Fruit fly (Drosophila melanogaster) whole organism, embryonic: ENCODE data around the gene Trxr1.

Experiments
- Atf-2 ChIP-seq: fragments of 200-800 bp; sonication (Bioruptor generic); optimal IDR thresholded peaks from 2 replicates; lab custom pipeline; 2016; ENCODE audit warnings: missing biosample characterization, missing genetic modification characterization
- CG10147 ChIP-seq: fragments of 200-800 bp; sonication (Bioruptor generic); optimal IDR thresholded peaks from 2 replicates; lab custom pipeline; 2019; ENCODE audit warnings: missing biosample characterization, mild to moderate bottlenecking, missing genetic modification characterization, moderate library complexity
- CG11085 ChIP-seq: fragments of 200-800 bp; sonication (Bioruptor generic); IDR thresholded peaks from 2 replicates; pipeline ENCODE4 v1.3.6; 2022; ENCODE audit warnings: missing biosample characterization, missing genetic modification characterization
- CG11504 ChIP-seq: fragments of 200-800 bp; sonication (Bioruptor generic); optimal IDR thresholded peaks from 3 replicates; lab custom pipeline; 2019; ENCODE audit warnings: missing biosample characterization, mild to moderate bottlenecking, missing genetic modification characterization, moderate library complexity
- CG12659 ChIP-seq: fragments of 200-800 bp; sonication (Bioruptor generic); optimal IDR thresholded peaks from 3 replicates; lab custom pipeline; 2017; ENCODE audit warnings: mild to moderate bottlenecking, missing biosample characterization, missing genetic modification reagents, missing genetic modification characterization
- CG13296 ChIP-seq: fragments of 200-800 bp; sonication (Bioruptor generic); optimal IDR thresholded peaks from 3 replicates; lab custom pipeline; 2018; ENCODE audit warnings: missing biosample characterization, mild to moderate bottlenecking, missing genetic modification characterization
- CG14441 ChIP-seq: fragments of 200-800 bp; sonication (Bioruptor generic); IDR thresholded peaks from 2 replicates; pipeline ENCODE4 v1.3.6; 2022; ENCODE audit warnings: missing biosample characterization, missing genetic modification characterization
- CG14860 ChIP-seq: fragments of 200-800 bp; sonication (Bioruptor generic); IDR thresholded peaks from 3 replicates; pipeline ENCODE4 v1.3.6; 2022; ENCODE audit warnings: missing biosample characterization, missing genetic modification characterization; ENCODE audit not compliant: partially characterized antibody
- CG16815 ChIP-seq: fragments of 200-800 bp; sonication (Bioruptor generic); optimal IDR thresholded peaks from 3 replicates; lab custom pipeline; 2017; ENCODE audit warnings: missing biosample characterization, mild to moderate bottlenecking, missing genetic modification characterization
- CG1832 ChIP-seq: fragments of 200-800 bp; sonication (Bioruptor generic); optimal IDR thresholded peaks from 2 replicates; lab custom pipeline; 2017; ENCODE audit warnings: missing biosample characterization, mild to moderate bottlenecking, missing genetic modification characterization, inconsistent platforms
- CG18764 ChIP-seq: fragments of 200-800 bp; sonication (Bioruptor generic); optimal IDR thresholded peaks from 3 replicates; lab custom pipeline; 2016; ENCODE audit warnings: missing biosample characterization, missing genetic modification characterization
- CG2116 ChIP-seq: fragments of 200-800 bp; sonication (Bioruptor generic); optimal IDR thresholded peaks from 3 replicates; lab custom pipeline; 2018; ENCODE audit warnings: missing biosample characterization, mild to moderate bottlenecking, missing genetic modification characterization
- CG30431 ChIP-seq: fragments of 200-800 bp; sonication (Bioruptor generic); optimal IDR thresholded peaks from 2 replicates; lab custom pipeline; 2017; ENCODE audit warnings: missing biosample characterization, missing genetic modification characterization
- CG33213 ChIP-seq: fragments of 200-800 bp; sonication (Bioruptor generic); optimal IDR thresholded peaks from 3 replicates; lab custom pipeline; 2016; ENCODE audit warnings: missing biosample characterization, missing genetic modification characterization
- CG3847 ChIP-seq: fragments of 200-800 bp; sonication (Bioruptor generic); IDR thresholded peaks from 2 replicates; pipeline ENCODE4 v1.3.6; 2022; ENCODE audit warnings: missing biosample characterization, missing genetic modification characterization
- CG4282 ChIP-seq: fragments of 200-800 bp; sonication (Bioruptor generic); optimal IDR thresholded peaks from 2 replicates; lab custom pipeline; 2016; ENCODE audit warnings: missing biosample characterization, missing genetic modification characterization
- CG5245 ChIP-seq: fragments of 200-800 bp; sonication (Bioruptor generic); optimal IDR thresholded peaks from 3 replicates; lab custom pipeline; 2016; ENCODE audit warnings: missing biosample characterization, missing genetic modification characterization
- CG6175 ChIP-seq: fragments of 200-800 bp; sonication (Bioruptor generic); IDR thresholded peaks from 3 replicates; pipeline ENCODE4 v1.3.6; 2022; ENCODE audit warnings: missing biosample characterization, missing genetic modification characterization
- CG6765 ChIP-seq: fragments of 200-800 bp; sonication (Bioruptor generic); optimal IDR thresholded peaks from 3 replicates; lab custom pipeline; 2017; ENCODE audit warnings: missing biosample characterization, mild to moderate bottlenecking, missing genetic modification characterization
- CG6854 ChIP-seq: fragments of 200-800 bp; sonication (Bioruptor generic); optimal IDR thresholded peaks from 3 replicates; lab custom pipeline; 2017; ENCODE audit warnings: missing biosample characterization, mild to moderate bottlenecking, missing genetic modification characterization
- CG7839 ChIP-seq: fragments of 200-800 bp; sonication (Bioruptor generic); optimal IDR thresholded peaks from 3 replicates; lab custom pipeline; 2018; ENCODE audit warnings: missing biosample characterization, mild to moderate bottlenecking, missing genetic modification characterization, moderate library complexity
- CG7963 ChIP-seq: fragments of 200-800 bp; sonication (Bioruptor generic); IDR thresholded peaks from 3 replicates; pipeline ENCODE4 v1.3.6; 2022; ENCODE audit warnings: missing biosample characterization, missing genetic modification characterization; ENCODE audit not compliant: partially characterized antibody
- CG9437 ChIP-seq: fragments of 200-800 bp; sonication (Bioruptor generic); optimal IDR thresholded peaks from 2 replicates; lab custom pipeline; 2018; ENCODE audit warnings: missing biosample characterization, mild to moderate bottlenecking, missing genetic modification characterization
- CoRest ChIP-seq: fragments of 200-800 bp; sonication (Bioruptor generic); optimal IDR thresholded peaks from 3 replicates; lab custom pipeline; 2018; ENCODE audit warnings: missing biosample characterization, mild to moderate bottlenecking, missing genetic modification characterization, moderate library complexity
- Deaf1 ChIP-seq: fragments of 200-800 bp; optimal IDR thresholded peaks from 3 replicates; lab custom pipeline; 2019; ENCODE audit warnings: missing biosample characterization, mild to moderate bottlenecking, missing genetic modification characterization, moderate library complexity
- Dll ChIP-seq: fragments of 200-800 bp; sonication (Bioruptor generic); IDR thresholded peaks from 4 replicates; pipeline ENCODE4 v1.3.6; 2022; ENCODE audit warnings: missing biosample characterization, missing genetic modification characterization; ENCODE audit not compliant: partially characterized antibody
- Dref ChIP-seq: fragments of 200-800 bp; sonication (Bioruptor generic); IDR thresholded peaks from 2 replicates; pipeline ENCODE4 v1.3.6; 2022; ENCODE audit warnings: missing biosample characterization, missing genetic modification characterization
- Ets65A ChIP-seq: fragments of 200-800 bp; sonication (Bioruptor generic); peaks from one replicate; lab custom pipeline; 2016; ENCODE audit warnings: missing biosample characterization, missing genetic modification characterization
- HLHmδ ChIP-seq: fragments of 200-800 bp; sonication (Bioruptor generic); optimal IDR thresholded peaks from 2 replicates; lab custom pipeline; 2018; ENCODE audit warnings: missing biosample characterization, mild to moderate bottlenecking, missing genetic modification characterization, moderate library complexity
- MESR4 ChIP-seq: fragments of 200-800 bp; sonication (Bioruptor generic); optimal IDR thresholded peaks from 2 replicates; lab custom pipeline; 2018; ENCODE audit warnings: missing biosample characterization, mild to moderate bottlenecking, missing genetic modification characterization, moderate library complexity
- Med ChIP-seq: fragments of 200-800 bp; sonication (Bioruptor generic); peaks from one replicate; lab custom pipeline; 2016; ENCODE audit warnings: missing biosample characterization, missing genetic modification characterization, mild to moderate bottlenecking, inconsistent platforms, moderate library complexity
- NC2β ChIP-seq: fragments of 200-800 bp; sonication (Bioruptor generic); optimal IDR thresholded peaks from 2 replicates; lab custom pipeline; 2016; ENCODE audit warnings: missing biosample characterization, missing genetic modification characterization
- Six4 ChIP-seq: fragments of 200-800 bp; sonication (Bioruptor generic); optimal IDR thresholded peaks from 2 replicates; lab custom pipeline; 2016; ENCODE audit warnings: missing biosample characterization, missing genetic modification characterization
- Ssrp ChIP-seq: fragments of 200-800 bp; sonication (Bioruptor generic); optimal IDR thresholded peaks from 2 replicates; lab custom pipeline; 2018; ENCODE audit warnings: missing biosample characterization, mild to moderate bottlenecking, missing genetic modification characterization, moderate library complexity
- Xrp1 ChIP-seq: fragments of 200-800 bp; sonication (Bioruptor generic); IDR thresholded peaks from 2 replicates; pipeline ENCODE4 v1.3.6; 2022; ENCODE audit warnings: missing biosample characterization, missing genetic modification characterization
- amos ChIP-seq: fragments of 200-800 bp; sonication (Bioruptor generic); IDR thresholded peaks from 2 replicates; pipeline ENCODE4 v1.3.6; 2022; ENCODE audit warnings: missing biosample characterization, missing genetic modification characterization; ENCODE audit not compliant: partially characterized antibody
- az2 ChIP-seq: fragments of 200-800 bp; sonication (Bioruptor generic); optimal IDR thresholded peaks from 3 replicates; lab custom pipeline; 2016; ENCODE audit warnings: missing biosample characterization, missing genetic modification characterization
- bigmax ChIP-seq: fragments of 200-800 bp; sonication (Bioruptor generic); optimal IDR thresholded peaks from 2 replicates; lab custom pipeline; 2018; ENCODE audit warnings: missing biosample characterization, mild to moderate bottlenecking, missing genetic modification characterization
- bowl ChIP-seq: fragments of 200-800 bp; sonication (Bioruptor generic); IDR thresholded peaks from 2 replicates; pipeline ENCODE4 v1.3.6; 2022; ENCODE audit warnings: missing biosample characterization, missing genetic modification characterization
- dmrt99B ChIP-seq: fragments of 200-800 bp; sonication (Bioruptor generic); optimal IDR thresholded peaks from 2 replicates; lab custom pipeline; 2018; ENCODE audit warnings: missing biosample characterization, mild to moderate bottlenecking, missing genetic modification characterization, moderate library complexity
- h ChIP-seq: fragments of >200 bp; optimal IDR thresholded peaks from 2 replicates; lab custom pipeline; 2017
- klu ChIP-seq: fragments of 200-800 bp; sonication (Bioruptor generic); IDR thresholded peaks from 2 replicates; pipeline ENCODE4 v1.3.6; 2022; ENCODE audit warnings: missing biosample characterization, missing genetic modification characterization
- lmd ChIP-seq: fragments of 200-800 bp; sonication (Bioruptor generic); IDR thresholded peaks from 2 replicates; pipeline ENCODE4 v1.3.6; 2022; ENCODE audit warnings: missing biosample characterization, missing genetic modification characterization
- lola ChIP-seq, 3 experiments: fragments of >200 bp in 2 of 3; fragments of 200-800 bp in 1 of 3; sonication (Bioruptor generic) in 1 of 3; optimal IDR thresholded peaks; 2 replicates each; lab custom pipeline; 2017 to 2019; ENCODE audit warnings: missing biosample characterization in 3 of 3, missing genetic modification characterization in 3 of 3, mild to moderate bottlenecking in 1 of 3, moderate library complexity in 1 of 3
- nerfin-1 ChIP-seq: fragments of 200-800 bp; sonication (Bioruptor generic); optimal IDR thresholded peaks from 3 replicates; lab custom pipeline; 2019; ENCODE audit warnings: missing biosample characterization, mild to moderate bottlenecking, missing genetic modification characterization, moderate library complexity
- nmo ChIP-seq: fragments of 200-800 bp; sonication (Bioruptor generic); optimal IDR thresholded peaks from 2 replicates; lab custom pipeline; 2018; ENCODE audit warnings: missing biosample characterization, mild to moderate bottlenecking, missing genetic modification characterization, moderate library complexity
- onecut ChIP-seq: fragments of 200-800 bp; sonication (Bioruptor generic); IDR thresholded peaks from 2 replicates; pipeline ENCODE4 v1.3.6; 2022; ENCODE audit warnings: missing biosample characterization, missing genetic modification characterization
- repo ChIP-seq: fragments of 200-800 bp; sonication (Bioruptor generic); optimal IDR thresholded peaks from 2 replicates; lab custom pipeline; 2016; ENCODE audit warnings: missing biosample characterization, missing genetic modification characterization
- rib ChIP-seq: fragments of 200-800 bp; sonication (Bioruptor generic); IDR thresholded peaks from 2 replicates; pipeline ENCODE4 v1.3.6; 2022; ENCODE audit warnings: missing biosample characterization, missing genetic modification characterization
- unpg ChIP-seq: fragments of 200-800 bp; sonication (Bioruptor generic); optimal IDR thresholded peaks from 3 replicates; lab custom pipeline; 2018; ENCODE audit warnings: missing biosample characterization, mild to moderate bottlenecking, missing genetic modification characterization, moderate library complexity
- vfl ChIP-seq: fragments of 200-800 bp; sonication (Bioruptor generic); optimal IDR thresholded peaks from 2 replicates; lab custom pipeline; 2016; ENCODE audit warnings: missing biosample characterization, missing genetic modification characterization
- zfh2 ChIP-seq: fragments of 200-800 bp; sonication (Bioruptor generic); optimal IDR thresholded peaks from 2 replicates; lab custom pipeline; 2016; ENCODE audit warnings: missing biosample characterization, missing genetic modification characterization

Trxr1 gene

dm6 chrX:8263236-8263635 lies 20.9 kb downstream of the Trxr1 start (continued):
- TF ChIP-seq CG6175 = no peak
- peak; percentile 10; the same call in 1 of the 2 replicates for TF ChIP-seq CG3847
- no peak for TF ChIP-seq bigmax (GFP tag; lab: Kevin White, UChicago)
- TF ChIP-seq CG16815 (GFP tag; lab: Kevin White, UChicago) = no peak
- no peak for TF ChIP-seq Med
- peak; percentile 20 for TF ChIP-seq CG7839 (tag; lab: Kevin White, UChicago)
- no peak for TF ChIP-seq CG13296 (GFP tag; lab: Kevin White, UChicago)
- no peak for TF ChIP-seq CG6854 (GFP tag; lab: Kevin White, UChicago)
- TF ChIP-seq Six4 (GFP tag; lab: Kevin White, UChicago) = no peak
- no peak for TF ChIP-seq CG1832 (GFP tag; lab: Kevin White, UChicago)
- no peak for TF ChIP-seq CG12659
- TF ChIP-seq CG14860 (GFP tag; lab: Robert Waterston, UW) = no peak
- no peak for TF ChIP-seq amos (GFP tag; lab: Robert Waterston, UW)
- no peak for TF ChIP-seq zfh2
- TF ChIP-seq CG10147 (GFP tag; lab: Kevin White, UChicago) = no peak
- peak; percentile 12 for TF ChIP-seq CG9437 (GFP tag; lab: Kevin White, UChicago)
- no peak for TF ChIP-seq CG2116
- TF ChIP-seq CG5245 (GFP tag; lab: Kevin White, UChicago) = no peak
- TF ChIP-seq lmd = peak; percentile 43; the same call in 1 of the 2 replicates
- TF ChIP-seq h (lab: Kevin White, UChicago) = no peak
- TF ChIP-seq CG14441 (GFP tag; lab: Robert Waterston, UW) = no peak
- TF ChIP-seq CG30431 (GFP tag; lab: Kevin White, UChicago) = no peak
- TF ChIP-seq nmo = no peak
- no peak for TF ChIP-seq CG33213
- TF ChIP-seq Atf-2 = no peak
- TF ChIP-seq klu (GFP tag; lab: Robert Waterston, UW) = no peak
- no peak for TF ChIP-seq CG18764 (GFP tag; lab: Kevin White, UChicago)
- no peak for TF ChIP-seq rib (GFP tag; lab: Robert Waterston, UW)
- no peak for TF ChIP-seq lola (GFP tag; optimal IDR thresholded peaks at IDR 0.05; lab: Kevin White, UChicago)
- no peak for TF ChIP-seq az2 (GFP tag; lab: Kevin White, UChicago)
- no peak for TF ChIP-seq unpg
- TF ChIP-seq MESR4 (GFP tag; lab: Kevin White, UChicago) = no peak
- no peak for TF ChIP-seq HLHmδ (GFP tag; lab: Kevin White, UChicago)
- no peak for TF ChIP-seq Dll (GFP tag; lab: Robert Waterston, UW)
- TF ChIP-seq CG7963 (GFP tag; lab: Robert Waterston, UW) = no peak
- TF ChIP-seq nerfin-1 (tag; lab: Kevin White, UChicago) = no peak
- no peak for TF ChIP-seq CG6765 (GFP tag; lab: Kevin White, UChicago)
- no peak for TF ChIP-seq NC2β (GFP tag; lab: Kevin White, UChicago)
- no peak for TF ChIP-seq Deaf1
- TF ChIP-seq onecut (GFP tag; lab: Robert Waterston, UW) = no peak
- no peak for TF ChIP-seq Dref (GFP tag; lab: Robert Waterston, UW)
- TF ChIP-seq dmrt99B (tag; lab: Kevin White, UChicago) = peak; percentile 25
- TF ChIP-seq bowl (GFP tag; lab: Robert Waterston, UW) = no peak
- TF ChIP-seq Ets65A (GFP tag; lab: Kevin White, UChicago) = no peak
- TF ChIP-seq CoRest (tag; lab: Kevin White, UChicago) = peak; percentile 29
- TF ChIP-seq Xrp1 (GFP tag; lab: Robert Waterston, UW) = no peak
- no peak for TF ChIP-seq CG4282 (GFP tag; lab: Kevin White, UChicago)
- no peak for TF ChIP-seq vfl (GFP tag; lab: Kevin White, UChicago)
- peak; percentile 43 for TF ChIP-seq CG11504
- no peak for TF ChIP-seq repo
- no peak for TF ChIP-seq CG11085 (GFP tag; lab: Robert Waterston, UW)
- no peak for TF ChIP-seq Ssrp (tag; lab: Kevin White, UChicago)
